Worm (Caenorhabditis elegans): ENCODE data around the gene Y75B8A.13.
"Not testable (repeated sequence)": the region's sequence is repeated elsewhere in the genome, so short reads cannot be mapped to it uniquely, and the experiment has no call there.

The Y75B8A.13 gene

ce11 chrIII:12178121-12178520 lies 37.4 kb downstream of the Y75B8A.13 start:
- TF ChIP-seq mdl-1 (tag; optimal IDR thresholded peaks at IDR 0.05) (peak in 1 of 2 experiments; percentile 1), dpl-1 (GFP tag; optimal IDR thresholded peaks at IDR 0.05) (no peak), vab-7 (GFP tag; IDR thresholded peaks at IDR 0.05) (no peak), pqm-1 (tag; optimal IDR thresholded peaks at IDR 0.05) (no peak), ceh-44 (GFP tag; IDR thresholded peaks at IDR 0.05) (no peak), nhr-76 (tag; optimal IDR thresholded peaks at IDR 0.05) (no peak), lin-15B (tag; optimal IDR thresholded peaks at IDR 0.05) (no peak), saeg-2 (GFP tag; IDR thresholded peaks at IDR 0.05) (no peak), F44E2.7 (GFP tag; IDR thresholded peaks at IDR 0.05) (no peak), hmg-1.1 (GFP tag; IDR thresholded peaks at IDR 0.05) (0 out of 2 replicates have a peak, but pooled peaks have one; percentile 27), lin-29 (GFP tag; IDR thresholded peaks at IDR 0.05) (no peak), spr-1 (tag; optimal IDR thresholded peaks at IDR 0.05) (no peak), ZK546.5 (tag; optimal IDR thresholded peaks at IDR 0.05) (no peak), Y5F2A.4 (GFP tag; optimal IDR thresholded peaks at IDR 0.05) (no peak), nhr-25 (tag; optimal IDR thresholded peaks at IDR 0.05; ENCODE audit: borderline replicate concordance, insufficient read depth) (peak; percentile 77), hlh-11 (tag; optimal IDR thresholded peaks at IDR 0.05) (peak; percentile 8), tag-97 (GFP tag; IDR thresholded peaks at IDR 0.05) (no peak), jun-1 (tag; optimal IDR thresholded peaks at IDR 0.05) (no peak), dmd-9 (GFP tag; IDR thresholded peaks at IDR 0.05) (no peak), mxl-3 (GFP tag; optimal IDR thresholded peaks at IDR 0.05) (no peak), aha-1 (tag) (no peak), nhr-28 (tag; optimal IDR thresholded peaks at IDR 0.05) (peak; percentile 17)

- TF ChIP-seq egl-43 (GFP tag; IDR thresholded peaks at IDR 0.05); ceh-82 (tag; optimal IDR thresholded peaks at IDR 0.05); egl-27 (tag; optimal IDR thresholded peaks at IDR 0.05): not testable (repeated sequence)
Measured at ce11 chrIII:12177145-12177544, 38.4 kb downstream of the Y75B8A.13 start, which contains the start of gene gly-11. gly-11 (minus strand) TSS chrIII:12177245.

ce11 chrIII:12167030-12167429 lies 48.5 kb downstream of the Y75B8A.13 start:
- no peak for TF ChIP-seq mxl-3 (GFP tag; optimal IDR thresholded peaks at IDR 0.05)
- peak; percentile 73 for TF ChIP-seq set-16 (GFP tag; IDR thresholded peaks at IDR 0.05)

- TF ChIP-seq set-16 (GFP tag; IDR thresholded peaks at IDR 0.05) (peak; percentile 84), sdz-12 (GFP tag; optimal IDR thresholded peaks at IDR 0.05) (peak; percentile 14), lin-39 (tag; optimal IDR thresholded peaks at IDR 0.05) (no peak), unc-39 (tag; optimal IDR thresholded peaks at IDR 0.05) (no peak)
Measured at ce11 chrIII:12165305-12165704, 50.2 kb downstream of the Y75B8A.13 start.

ce11 chrIII:12164414-12164813 lies 51.1 kb downstream of the Y75B8A.13 start:
- TF ChIP-seq mep-1 (tag; optimal IDR thresholded peaks at IDR 0.05) (no peak), hif-1 (tag; optimal IDR thresholded peaks at IDR 0.05) (no peak), zip-2 (tag; optimal IDR thresholded peaks at IDR 0.05) (no peak), D1046.2 (GFP tag; IDR thresholded peaks at IDR 0.05) (no peak), nhr-42 (GFP tag; IDR thresholded peaks at IDR 0.05) (no peak), cey-2 (tag; optimal IDR thresholded peaks at IDR 0.05; ENCODE audit: borderline replicate concordance, insufficient read depth) (no peak), egl-27 (tag; optimal IDR thresholded peaks at IDR 0.05) (no peak), dpl-1 (GFP tag; optimal IDR thresholded peaks at IDR 0.05) (no peak), Y105C5A.15 (GFP tag; IDR thresholded peaks at IDR 0.05) (no peak), pqm-1 (tag; optimal IDR thresholded peaks at IDR 0.05) (no peak), lin-38 (GFP tag; IDR thresholded peaks at IDR 0.05) (no peak), snpc-1.2 (GFP tag; IDR thresholded peaks at IDR 0.05) (no peak), tag-97 (GFP tag; IDR thresholded peaks at IDR 0.05) (no peak), nhr-237 (tag; optimal IDR thresholded peaks at IDR 0.05) (no peak)

All from whole organism, L4 larva.